Fruit fly (Drosophila melanogaster) whole organism, prepupa: ENCODE data around the gene CG2962.

Experiments used
- Blimp-1 ChIP-seq: fragments of 200-800 bp; sonication (Bioruptor generic); optimal IDR thresholded peaks from 3 replicates; lab custom pipeline; 2017; ENCODE audit warnings: missing biosample characterization, missing genetic modification characterization, mild to moderate bottlenecking, moderate library complexity, missing genetic modification reagents
- CG10631 ChIP-seq: fragments of 200-800 bp; sonication (Bioruptor generic); optimal IDR thresholded peaks from 2 replicates; lab custom pipeline; 2016; ENCODE audit warnings: missing biosample characterization, missing genetic modification characterization
- CG10669 ChIP-seq: fragments of 200-800 bp; sonication (Bioruptor generic); optimal IDR thresholded peaks from 3 replicates; lab custom pipeline; 2018; ENCODE audit warnings: missing biosample characterization, mild to moderate bottlenecking, missing genetic modification characterization, moderate library complexity
- CG11762 ChIP-seq: fragments of 200-800 bp; sonication (Bioruptor generic); optimal IDR thresholded peaks from 3 replicates; lab custom pipeline; 2016; ENCODE audit warnings: missing biosample characterization, missing genetic modification characterization; ENCODE audit not compliant: insufficient read depth
- CG11902 ChIP-seq: fragments of 200-800 bp; sonication (Bioruptor generic); optimal IDR thresholded peaks from 3 replicates; lab custom pipeline; 2016; ENCODE audit warnings: missing biosample characterization, missing genetic modification characterization
- CG15336 ChIP-seq: fragments of 200-800 bp; sonication (Bioruptor generic); IDR thresholded peaks from 2 replicates; pipeline ENCODE4 v1.3.6; 2022; ENCODE audit warnings: missing biosample characterization, missing genetic modification characterization
- CG1621 ChIP-seq: fragments of 200-800 bp; sonication (Bioruptor generic); optimal IDR thresholded peaks from 3 replicates; lab custom pipeline; 2018; ENCODE audit warnings: missing biosample characterization, mild to moderate bottlenecking, missing genetic modification characterization
- CG16779 ChIP-seq: fragments of 200-800 bp; sonication (Bioruptor generic); optimal IDR thresholded peaks from 3 replicates; lab custom pipeline; 2017; ENCODE audit warnings: missing biosample characterization, mild to moderate bottlenecking, missing genetic modification characterization
- CG31627 ChIP-seq: fragments of 200-800 bp; sonication (Bioruptor generic); optimal IDR thresholded peaks from 3 replicates; lab custom pipeline; 2016; ENCODE audit warnings: missing biosample characterization, missing genetic modification characterization
- CG34406 ChIP-seq: fragments of 200-800 bp; sonication (Bioruptor generic); optimal IDR thresholded peaks from 3 replicates; lab custom pipeline; 2016; ENCODE audit warnings: missing biosample characterization, missing genetic modification characterization
- CG3919 ChIP-seq: fragments of 200-800 bp; sonication (Bioruptor generic); optimal IDR thresholded peaks from 3 replicates; lab custom pipeline; 2016; ENCODE audit warnings: missing biosample characterization, missing genetic modification characterization
- CG4318 ChIP-seq: fragments of 200-800 bp; sonication (Bioruptor generic); optimal IDR thresholded peaks from 3 replicates; lab custom pipeline; 2017; ENCODE audit warnings: missing biosample characterization, mild to moderate bottlenecking, missing genetic modification characterization
- CG6163 ChIP-seq: fragments of 200-800 bp; sonication (Bioruptor generic); IDR thresholded peaks from 3 replicates; pipeline ENCODE4 v1.3.6; 2022; ENCODE audit warnings: missing biosample characterization, missing genetic modification characterization
- CG6808 ChIP-seq: fragments of 200-800 bp; sonication (Bioruptor generic); optimal IDR thresholded peaks from 3 replicates; lab custom pipeline; 2017; ENCODE audit warnings: missing biosample characterization, missing genetic modification characterization, mild to moderate bottlenecking, moderate library complexity, missing genetic modification reagents
- CG6854 ChIP-seq: fragments of 200-800 bp; sonication (Bioruptor generic); optimal IDR thresholded peaks from 2 replicates; lab custom pipeline; 2017; ENCODE audit warnings: missing biosample characterization, mild to moderate bottlenecking, missing genetic modification characterization
- CG7368 ChIP-seq: fragments of 200-800 bp; sonication (Bioruptor generic); optimal IDR thresholded peaks from 3 replicates; lab custom pipeline; 2016; ENCODE audit warnings: missing biosample characterization, missing genetic modification characterization
- CG8119 ChIP-seq: fragments of 200-800 bp; sonication (Bioruptor generic); IDR thresholded peaks from 3 replicates; pipeline ENCODE4 v1.3.6; 2022; ENCODE audit warnings: missing biosample characterization, missing genetic modification characterization
- CG8319 ChIP-seq: fragments of 200-800 bp; sonication (Bioruptor generic); optimal IDR thresholded peaks from 3 replicates; lab custom pipeline; 2016; ENCODE audit warnings: missing biosample characterization, missing genetic modification characterization
- CG8632 ChIP-seq: fragments of 200-800 bp; sonication (Bioruptor generic); optimal IDR thresholded peaks from 3 replicates; lab custom pipeline; 2016; ENCODE audit warnings: missing biosample characterization, missing genetic modification characterization
- CG9139 ChIP-seq: fragments of 200-800 bp; sonication (Bioruptor generic); optimal IDR thresholded peaks from 3 replicates; lab custom pipeline; 2017; ENCODE audit warnings: missing biosample characterization, mild to moderate bottlenecking, missing genetic modification characterization
- Eip75B ChIP-seq: fragments of 200-800 bp; sonication (Bioruptor generic); optimal IDR thresholded peaks from 3 replicates; lab custom pipeline; 2016; ENCODE audit warnings: missing biosample characterization, missing genetic modification characterization
- Eip93F ChIP-seq: fragments of 200-800 bp; sonication (Bioruptor generic); optimal IDR thresholded peaks from 2 replicates; lab custom pipeline; 2016; ENCODE audit warnings: missing biosample characterization, mild to moderate bottlenecking, missing genetic modification characterization
- Ets21C ChIP-seq: fragments of 200-800 bp; sonication (Bioruptor generic); optimal IDR thresholded peaks from 3 replicates; lab custom pipeline; 2016; ENCODE audit warnings: missing biosample characterization, missing genetic modification characterization
- Ets96B ChIP-seq: fragments of 200-800 bp; optimal IDR thresholded peaks from 2 replicates; lab custom pipeline; 2019; ENCODE audit warnings: missing biosample characterization, mild to moderate bottlenecking, missing genetic modification characterization, moderate library complexity
- Gug ChIP-seq: fragments of 200-800 bp; sonication (Bioruptor generic); IDR thresholded peaks from 2 replicates; pipeline ENCODE4 v1.3.6; 2022; ENCODE audit warnings: missing biosample characterization, missing genetic modification characterization
- Hr4 ChIP-seq: fragments of 200-800 bp; sonication (Bioruptor generic); optimal IDR thresholded peaks from 3 replicates; lab custom pipeline; 2016; ENCODE audit warnings: missing biosample characterization, missing genetic modification characterization
- Sox102F ChIP-seq: fragments of 200-800 bp; sonication (Bioruptor generic); optimal IDR thresholded peaks from 2 replicates; lab custom pipeline; 2016; ENCODE audit warnings: missing biosample characterization, mild to moderate bottlenecking, missing genetic modification characterization
- Sox14 ChIP-seq: fragments of 200-800 bp; sonication (Bioruptor generic); optimal IDR thresholded peaks from 3 replicates; lab custom pipeline; 2016; ENCODE audit warnings: missing biosample characterization, missing genetic modification characterization
- Sox15 ChIP-seq: fragments of 200-800 bp; sonication (Bioruptor generic); optimal IDR thresholded peaks from 3 replicates; lab custom pipeline; 2016; ENCODE audit warnings: missing biosample characterization, missing genetic modification characterization
- achi ChIP-seq: fragments of 200-800 bp; sonication (Bioruptor generic); optimal IDR thresholded peaks from 3 replicates; lab custom pipeline; 2016; ENCODE audit warnings: missing biosample characterization, missing genetic modification characterization
- acj6 ChIP-seq: fragments of 200-800 bp; sonication (Bioruptor generic); optimal IDR thresholded peaks from 3 replicates; lab custom pipeline; 2016; ENCODE audit warnings: missing biosample characterization, missing genetic modification characterization
- esn ChIP-seq: fragments of 200-800 bp; sonication (Bioruptor generic); optimal IDR thresholded peaks from 2 replicates; lab custom pipeline; 2016; ENCODE audit warnings: missing biosample characterization, mild to moderate bottlenecking, missing genetic modification characterization, moderate library complexity
- fd85E ChIP-seq: fragments of 200-800 bp; sonication (Bioruptor generic); optimal IDR thresholded peaks from 3 replicates; lab custom pipeline; 2016; ENCODE audit warnings: missing biosample characterization, missing genetic modification characterization
- fkh ChIP-seq: fragments of 200-800 bp; sonication (Bioruptor generic); optimal IDR thresholded peaks from 3 replicates; lab custom pipeline; 2017; ENCODE audit warnings: missing biosample characterization, mild to moderate bottlenecking, missing genetic modification characterization, moderate library complexity
- pdm3 ChIP-seq: fragments of 200-800 bp; sonication (Bioruptor generic); optimal IDR thresholded peaks from 3 replicates; lab custom pipeline; 2016; ENCODE audit warnings: missing biosample characterization, missing genetic modification characterization
- salr ChIP-seq, 2 experiments: fragments of 200-800 bp; sonication (Bioruptor generic); optimal IDR thresholded peaks; 3 replicates each; lab custom pipeline; 2016 to 2018; ENCODE audit warnings: missing biosample characterization in 2 of 2, missing genetic modification characterization in 2 of 2, mild to moderate bottlenecking in 1 of 2
- spab ChIP-seq: fragments of 200-800 bp; sonication (Bioruptor generic); optimal IDR thresholded peaks from 2 replicates; lab custom pipeline; 2017; ENCODE audit warnings: missing biosample characterization, mild to moderate bottlenecking, missing genetic modification characterization, missing genetic modification reagents
- svp ChIP-seq: fragments of 200-800 bp; sonication (Bioruptor generic); peaks from one replicate; lab custom pipeline; 2016; ENCODE audit warnings: missing biosample characterization, missing genetic modification characterization
- topi ChIP-seq: fragments of 200-800 bp; sonication (Bioruptor generic); optimal IDR thresholded peaks from 3 replicates; lab custom pipeline; 2016; ENCODE audit warnings: missing biosample characterization, missing genetic modification characterization

Gene CG2962

DNA sequence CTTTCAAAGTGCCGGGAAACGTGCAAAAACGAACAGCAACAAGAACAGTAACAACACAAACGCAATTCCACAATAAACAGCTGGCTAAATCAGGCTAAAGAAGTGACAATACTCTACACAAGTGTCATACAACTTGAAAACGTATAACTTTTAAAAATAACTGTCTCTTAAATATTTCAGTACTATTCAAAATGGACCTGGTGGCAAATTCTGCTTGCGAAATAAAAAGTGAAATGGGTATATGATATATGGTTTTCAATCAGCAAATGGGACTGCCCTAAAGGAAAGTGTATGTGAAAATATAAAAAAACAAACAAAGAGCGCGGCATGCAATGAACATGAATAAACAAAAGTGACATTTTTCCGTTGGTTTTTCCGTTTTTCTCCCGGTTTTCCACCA lies 25.5 kb upstream of the CG2962 start (continued):
- peak; percentile 2 for TF ChIP-seq achi (GFP tag; lab: Kevin White, UChicago)
- TF ChIP-seq CG4318: no peak
- TF ChIP-seq CG10669 (GFP tag; lab: Kevin White, UChicago): no peak
- no peak for TF ChIP-seq Ets21C (GFP tag; lab: Kevin White, UChicago)
- no peak for TF ChIP-seq CG10631 (GFP tag; lab: Kevin White, UChicago)
- no peak for TF ChIP-seq fd85E (GFP tag; lab: Kevin White, UChicago)
- no peak for TF ChIP-seq CG1621 (tag; lab: Kevin White, UChicago)
- TF ChIP-seq CG34406 (GFP tag; lab: Kevin White, UChicago): peak; percentile 24
- no peak for TF ChIP-seq Gug (GFP tag; lab: Robert Waterston, UW)
- TF ChIP-seq Sox15 (GFP tag; lab: Kevin White, UChicago): peak; percentile 5
- TF ChIP-seq CG31627: peak; percentile 58
- no peak for TF ChIP-seq CG16779 (tag; lab: Kevin White, UChicago)
- no peak for TF ChIP-seq CG6163 (GFP tag; lab: Robert Waterston, UW)
- no peak for TF ChIP-seq CG8119 (GFP tag; lab: Robert Waterston, UW)
- TF ChIP-seq Eip93F (GFP tag; lab: Kevin White, UChicago): no peak
- peak; percentile 32 for TF ChIP-seq pdm3 (GFP tag; lab: Kevin White, UChicago)
- TF ChIP-seq acj6 (GFP tag; lab: Kevin White, UChicago): peak; percentile 19
- peak; percentile 41 for TF ChIP-seq Sox14 (GFP tag; lab: Kevin White, UChicago)
- TF ChIP-seq CG9139 (GFP tag; lab: Kevin White, UChicago): no peak
- TF ChIP-seq Ets96B: no peak
- no peak for TF ChIP-seq CG8632
- peak; percentile 27 for TF ChIP-seq Hr4 (GFP tag; lab: Kevin White, UChicago)
- TF ChIP-seq CG15336: no peak
- no peak for TF ChIP-seq CG6854 (GFP tag; lab: Kevin White, UChicago)
- no peak for TF ChIP-seq CG6808 (GFP tag; lab: Kevin White, UChicago)
- peak; percentile 2 for TF ChIP-seq CG3919 (GFP tag; lab: Kevin White, UChicago)
- TF ChIP-seq CG7368 (GFP tag; lab: Kevin White, UChicago): no peak
- no peak for TF ChIP-seq CG8319 (GFP tag; lab: Kevin White, UChicago)
- no peak for TF ChIP-seq Eip75B (GFP tag; lab: Kevin White, UChicago)
- TF ChIP-seq Blimp-1 (GFP tag; lab: Kevin White, UChicago): no peak
- TF ChIP-seq spab (GFP tag; lab: Kevin White, UChicago): no peak
- peak; percentile 31 for TF ChIP-seq esn (GFP tag; lab: Kevin White, UChicago)
- no peak for TF ChIP-seq CG11902
- TF ChIP-seq salr (GFP tag; optimal IDR thresholded peaks at IDR 0.05; lab: Kevin White, UChicago): no peak
- TF ChIP-seq Sox102F (GFP tag; lab: Kevin White, UChicago): peak; percentile 41
- no peak for TF ChIP-seq CG11762 (GFP tag; lab: Kevin White, UChicago)
- no peak for TF ChIP-seq fkh (GFP tag; lab: Kevin White, UChicago)

DNA sequence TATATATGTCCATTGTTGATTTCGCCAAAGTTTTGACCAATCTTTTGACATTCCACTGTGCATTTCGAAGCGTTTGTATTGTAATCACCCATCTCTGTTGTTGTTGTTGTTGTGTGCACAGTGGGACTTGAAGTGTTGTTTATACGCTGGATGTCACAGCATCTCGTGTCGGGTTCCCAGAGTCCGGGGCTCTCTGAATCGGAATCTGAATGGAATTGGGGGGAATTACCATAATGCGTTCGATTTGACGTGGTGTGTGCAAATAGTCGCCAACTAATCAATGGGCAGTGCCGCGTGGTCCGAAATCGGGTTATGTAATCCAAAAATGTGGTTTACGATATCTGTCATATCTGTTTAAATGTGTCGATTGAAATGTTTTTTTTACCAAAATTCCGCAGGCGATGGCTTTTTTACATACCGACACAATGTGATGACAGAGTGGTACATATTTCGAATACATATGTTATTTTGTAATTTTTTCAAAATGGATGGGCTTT lies 17.6 kb upstream of the CG2962 start:
- TF ChIP-seq CG16779 (tag; lab: Kevin White, UChicago) (no peak), CG10631 (GFP tag; lab: Kevin White, UChicago) (no peak), svp (GFP tag; lab: Kevin White, UChicago) (peak; percentile 55), Eip93F (GFP tag; lab: Kevin White, UChicago) (no peak), topi (GFP tag; lab: Kevin White, UChicago) (no peak), pdm3 (GFP tag; lab: Kevin White, UChicago) (no peak), CG4318 (no peak), CG6163 (GFP tag; lab: Robert Waterston, UW) (no peak)
